Worm (Caenorhabditis elegans) whole organism, L4/young adult: ENCODE results near the gene Y17G7B.8.

ENCODE experiments used
- dao-5 ChIP-seq: sonication (generic microtip); optimal IDR thresholded peaks from 2 replicates; lab custom pipeline; 2016; ENCODE audit warnings: missing genotype, missing genetic modification characterization, moderate library complexity, missing compliant biosample characterization
- him-1 ChIP-seq: sonication (generic microtip); optimal IDR thresholded peaks from 2 replicates; lab custom pipeline; 2016; ENCODE audit warnings: missing genotype, missing genetic modification reagents, missing genetic modification characterization, missing compliant biosample characterization

ce11 chrII:11979449-11980095, 48.0 kb downstream of the Y17G7B.8 start, which contains the start of the genes ash-2 and Y17G7B.20:
- no peak for TF ChIP-seq him-1 (tag; lab: Kevin White, UChicago)
- no peak for TF ChIP-seq dao-5
